Worm (Caenorhabditis elegans) whole organism, L2 larva: ENCODE data around the gene T23F11.11.

ENCODE experiments used
- C34F6.9 ChIP-seq: fragments of 150-350 bp; optimal IDR thresholded peaks from 2 replicates; lab custom pipeline; 2014; ENCODE audit warnings: missing biosample characterization, missing genetic modification characterization
- F13H6.1 ChIP-seq: sonication (generic microtip); optimal IDR thresholded peaks from 2 replicates; lab custom pipeline; 2016; ENCODE audit warnings: missing genetic modification characterization, missing compliant biosample characterization
- R02D3.7 ChIP-seq: fragments of 150-350 bp; optimal IDR thresholded peaks from 2 replicates; lab custom pipeline; 2014; ENCODE audit warnings: missing biosample characterization, missing genetic modification characterization
- Y55F3AM.14 ChIP-seq: fragments of 200-800 bp; sonication (Bioruptor generic); optimal IDR thresholded peaks from 2 replicates; lab custom pipeline; 2018; ENCODE audit warnings: mild to moderate bottlenecking, missing genetic modification characterization, missing compliant biosample characterization
- ZK546.5 ChIP-seq: sonication (generic microtip); optimal IDR thresholded peaks from 2 replicates; lab custom pipeline; 2017; ENCODE audit warnings: missing biosample characterization, missing genetic modification characterization
- alr-1 ChIP-seq: fragments of 150-350 bp; optimal IDR thresholded peaks from 2 replicates; lab custom pipeline; 2014; ENCODE audit warnings: missing biosample characterization, missing genetic modification characterization
- aly-2 ChIP-seq: fragments of 150-350 bp; optimal IDR thresholded peaks from 2 replicates; lab custom pipeline; 2014; ENCODE audit warnings: missing biosample characterization, missing genetic modification characterization
- ama-1 ChIP-seq: fragments of 150-350 bp; optimal IDR thresholded peaks from 2 replicates; lab custom pipeline; 2018; ENCODE audit warnings: inconsistent platforms
- blmp-1 ChIP-seq: sonication (generic microtip); optimal IDR thresholded peaks from 2 replicates; lab custom pipeline; 2017; ENCODE audit warnings: missing genetic modification characterization, mild to moderate bottlenecking, missing compliant biosample characterization, antibody characterized with exemption, moderate library complexity; ENCODE audit not compliant: insufficient read depth
- ceh-16 ChIP-seq: fragments of 150-350 bp; optimal IDR thresholded peaks from 2 replicates; lab custom pipeline; 2014; ENCODE audit warnings: missing biosample characterization, missing genetic modification characterization
- ceh-82 ChIP-seq: fragments of 150-350 bp; optimal IDR thresholded peaks from 2 replicates; lab custom pipeline; 2014; ENCODE audit warnings: missing biosample characterization, missing genetic modification characterization
- dmd-4 ChIP-seq: sonication (generic microtip); optimal IDR thresholded peaks from 2 replicates; lab custom pipeline; 2017; ENCODE audit warnings: missing biosample characterization, missing genetic modification characterization
- egl-27 ChIP-seq: sonication (generic microtip); optimal IDR thresholded peaks from 3 replicates; lab custom pipeline; 2017; ENCODE audit warnings: missing biosample characterization, missing genetic modification reagents, missing genetic modification characterization
- elt-1 ChIP-seq: fragments of 150-350 bp; optimal IDR thresholded peaks from 2 replicates; lab custom pipeline; 2014; ENCODE audit warnings: missing biosample characterization, missing genetic modification characterization
- elt-3 ChIP-seq: sonication (generic microtip); optimal IDR thresholded peaks from 2 replicates; lab custom pipeline; 2017; ENCODE audit warnings: missing biosample characterization, missing genetic modification characterization
- fos-1 ChIP-seq: fragments of 150-350 bp; optimal IDR thresholded peaks from 2 replicates; lab custom pipeline; 2014; ENCODE audit warnings: missing biosample characterization, missing genetic modification characterization
- gmeb-1 ChIP-seq: fragments of 150-350 bp; optimal IDR thresholded peaks from 2 replicates; lab custom pipeline; 2014; ENCODE audit warnings: missing biosample characterization, missing genetic modification characterization
- lin-11 ChIP-seq: fragments of 150-350 bp; sonication (generic microtip); optimal IDR thresholded peaks from 2 replicates; lab custom pipeline; 2014; ENCODE audit warnings: missing biosample characterization, missing genetic modification characterization, inconsistent platforms, mixed read lengths
- lin-13 ChIP-seq: fragments of 150-350 bp; optimal IDR thresholded peaks from 2 replicates; lab custom pipeline; 2014; ENCODE audit warnings: missing biosample characterization, missing genetic modification reagents, missing genetic modification characterization
- lin-39 ChIP-seq: fragments of 150-350 bp; optimal IDR thresholded peaks from 2 replicates; lab custom pipeline; 2014; ENCODE audit warnings: missing biosample characterization, missing genetic modification reagents, missing genetic modification characterization
- lsy-2 ChIP-seq, 2 experiments: fragments of 150-350 bp in 1 of 2; sonication (generic microtip) in 1 of 2; optimal IDR thresholded peaks; 2 replicates each; lab custom pipeline; 2014 to 2017; ENCODE audit warnings: missing biosample characterization in 2 of 2, missing genetic modification characterization in 2 of 2
- mab-5 ChIP-seq: fragments of 150-350 bp; optimal IDR thresholded peaks from 2 replicates; lab custom pipeline; 2014; ENCODE audit warnings: missing biosample characterization, missing genetic modification characterization
- mbf-1 ChIP-seq: sonication (generic microtip); optimal IDR thresholded peaks from 2 replicates; lab custom pipeline; 2017; ENCODE audit warnings: missing biosample characterization, missing genetic modification characterization
- mdl-1 ChIP-seq, 2 experiments: fragments of 150-350 bp in 1 of 2; sonication (generic microtip) in 1 of 2; optimal IDR thresholded peaks; 2 replicates each; lab custom pipeline; 2017; ENCODE audit warnings: missing biosample characterization in 2 of 2, missing genetic modification characterization in 2 of 2
- nhr-10 ChIP-seq: sonication (generic microtip); optimal IDR thresholded peaks from 2 replicates; lab custom pipeline; 2017; ENCODE audit warnings: missing biosample characterization, missing genetic modification characterization
- nhr-11 ChIP-seq: fragments of 150-350 bp; optimal IDR thresholded peaks from 2 replicates; lab custom pipeline; 2014; ENCODE audit warnings: missing biosample characterization, missing genetic modification characterization
- nhr-12 ChIP-seq: fragments of 150-350 bp; optimal IDR thresholded peaks from 2 replicates; lab custom pipeline; 2014; ENCODE audit warnings: missing biosample characterization, missing genetic modification characterization
- nhr-129 ChIP-seq: fragments of 150-350 bp; optimal IDR thresholded peaks from 2 replicates; lab custom pipeline; 2014; ENCODE audit warnings: missing biosample characterization, missing genetic modification characterization
- nhr-21 ChIP-seq: fragments of 150-350 bp; optimal IDR thresholded peaks from 2 replicates; lab custom pipeline; 2014; ENCODE audit warnings: missing biosample characterization, missing genetic modification characterization
- nhr-23 ChIP-seq: fragments of 150-350 bp; optimal IDR thresholded peaks from 2 replicates; lab custom pipeline; 2014; ENCODE audit warnings: missing biosample characterization, missing genetic modification reagents, missing genetic modification characterization
- nhr-237 ChIP-seq: fragments of 150-350 bp; optimal IDR thresholded peaks from 2 replicates; lab custom pipeline; 2014; ENCODE audit warnings: missing biosample characterization, missing genetic modification characterization
- nhr-25 ChIP-seq: fragments of 150-350 bp; sonication (generic microtip); optimal IDR thresholded peaks from 3 replicates; lab custom pipeline; 2014; ENCODE audit warnings: missing biosample characterization, missing genetic modification characterization
- nhr-6 ChIP-seq: fragments of 150-350 bp; optimal IDR thresholded peaks from 2 replicates; lab custom pipeline; 2014; ENCODE audit warnings: missing biosample characterization, missing genetic modification characterization
- nhr-77 ChIP-seq: fragments of 150-350 bp; optimal IDR thresholded peaks from 2 replicates; lab custom pipeline; 2014; ENCODE audit warnings: missing biosample characterization, missing genetic modification characterization
- peb-1 ChIP-seq: fragments of 150-350 bp; optimal IDR thresholded peaks from 2 replicates; lab custom pipeline; 2014; ENCODE audit warnings: missing biosample characterization, missing genetic modification characterization
- sem-4 ChIP-seq: fragments of 150-350 bp; optimal IDR thresholded peaks from 2 replicates; lab custom pipeline; 2014; ENCODE audit warnings: missing biosample characterization, missing genetic modification reagents, missing genetic modification characterization
- skn-1 ChIP-seq: sonication (generic microtip); optimal IDR thresholded peaks from 2 replicates; lab custom pipeline; 2017; ENCODE audit warnings: missing biosample characterization, missing genetic modification characterization
- sma-9 ChIP-seq, 2 experiments: fragments of 150-350 bp in 1 of 2; sonication (generic microtip) in 1 of 2; optimal IDR thresholded peaks; 2 replicates each; lab custom pipeline; 2014 to 2016; ENCODE audit warnings: missing genetic modification characterization in 2 of 2, mild to moderate bottlenecking in 1 of 2, missing biosample characterization in 1 of 2, missing compliant biosample characterization in 1 of 2, missing genetic modification reagents in 1 of 2, moderate library complexity in 1 of 2
- snpc-4 ChIP-seq: fragments of 150-350 bp; optimal IDR thresholded peaks from 2 replicates; lab custom pipeline; 2014; ENCODE audit warnings: missing biosample characterization, missing genetic modification characterization
- unc-39 ChIP-seq: fragments of 150-350 bp; optimal IDR thresholded peaks from 2 replicates; lab custom pipeline; 2014; ENCODE audit warnings: missing biosample characterization, missing genetic modification characterization
- unc-55 ChIP-seq: fragments of 150-350 bp; sonication (generic microtip); optimal IDR thresholded peaks from 3 replicates; lab custom pipeline; 2014; ENCODE audit warnings: missing biosample characterization, missing genetic modification reagents, missing genetic modification characterization
- unc-62 ChIP-seq: fragments of 150-350 bp; optimal IDR thresholded peaks from 2 replicates; lab custom pipeline; 2014; ENCODE audit warnings: missing biosample characterization, missing genetic modification reagents, missing genetic modification characterization
- zag-1 ChIP-seq: fragments of 150-350 bp; optimal IDR thresholded peaks from 2 replicates; lab custom pipeline; 2014; ENCODE audit warnings: missing biosample characterization, missing genetic modification characterization
- ztf-1 ChIP-seq: fragments of 200-800 bp; sonication (Bioruptor generic); conservative IDR thresholded peaks from 2 replicates; pipeline ENCODE4 v1.3.6; 2022; ENCODE audit warnings: missing genetic modification characterization, missing compliant biosample characterization
- ztf-11 ChIP-seq: sonication (generic microtip); optimal IDR thresholded peaks from 2 replicates; lab custom pipeline; 2017; ENCODE audit warnings: missing biosample characterization, missing genetic modification characterization
- ztf-4 ChIP-seq: fragments of 150-350 bp; optimal IDR thresholded peaks from 2 replicates; lab custom pipeline; 2014; ENCODE audit warnings: missing biosample characterization, missing genetic modification characterization

Gene T23F11.11

DNA sequence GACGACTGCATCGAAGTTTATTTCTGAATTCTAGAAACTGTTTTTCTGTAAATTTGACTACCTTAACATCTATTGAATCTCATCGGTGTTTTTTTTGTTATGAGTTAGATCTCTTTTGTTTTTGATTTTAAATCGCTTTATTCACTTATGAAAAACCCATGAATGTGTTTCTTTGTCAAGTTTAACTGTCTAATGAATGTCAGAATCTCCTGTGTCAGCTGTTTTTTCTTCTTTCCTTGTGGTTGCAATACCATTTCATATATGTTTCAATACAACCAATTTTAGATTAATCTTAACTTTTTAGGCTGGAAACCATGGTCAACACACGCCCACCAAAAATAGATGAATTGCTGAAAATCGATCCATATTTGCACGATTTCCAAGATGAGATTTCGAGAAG is 23.7 kb upstream of the T23F11.11 start, which contains the start of gene T04A8.7:
Gene T04A8.7, plus strand, starts transcription at position 301 of the 400 bp plus-strand sequence.
- TF ChIP-seq mbf-1, result no peak
- TF ChIP-seq ama-1 (lab: Kevin White, UChicago), result no peak
- no peak for TF ChIP-seq unc-55 (GFP tag; lab: Kevin White, UChicago)
- no peak for TF ChIP-seq elt-3
- no peak for TF ChIP-seq egl-27 (tag; lab: Kevin White, UChicago)
- TF ChIP-seq Y55F3AM.14 (GFP tag; lab: Kevin White, UChicago), result no peak
- no peak for TF ChIP-seq skn-1
- no peak for TF ChIP-seq nhr-12 (tag; lab: Kevin White, UChicago)
- TF ChIP-seq lin-39 (tag; lab: Kevin White, UChicago), result no peak
- TF ChIP-seq ztf-11 (tag; lab: Kevin White, UChicago), result no peak
- TF ChIP-seq snpc-4 (tag; lab: Kevin White, UChicago), result no peak
- no peak for TF ChIP-seq nhr-23 (tag; lab: Kevin White, UChicago)
- no peak for TF ChIP-seq ztf-4 (tag; lab: Kevin White, UChicago)
- no peak for TF ChIP-seq nhr-237 (tag; lab: Kevin White, UChicago)
- TF ChIP-seq blmp-1 (tag; lab: Kevin White, UChicago), result no peak
- TF ChIP-seq, all 48 proteins: peak for 0

DNA sequence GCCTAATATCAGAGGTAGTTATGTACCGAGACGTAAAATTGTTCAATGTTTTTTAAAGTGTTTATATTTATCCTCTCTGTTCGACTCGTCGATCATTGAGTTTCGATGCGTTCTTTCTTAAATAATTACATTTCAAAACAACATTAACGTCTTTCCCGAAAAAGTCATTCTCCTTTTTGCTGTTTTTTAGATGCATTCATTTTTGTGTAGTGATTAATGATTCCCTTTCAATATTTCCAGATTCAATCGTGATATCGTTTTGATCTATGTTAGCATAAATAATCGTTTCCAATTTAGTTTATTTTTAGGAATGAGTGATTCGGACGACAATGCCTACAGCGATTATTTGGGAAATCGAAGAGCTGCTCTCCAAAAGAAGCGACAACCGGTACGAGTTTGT is 22.3 kb upstream of the T23F11.11 start, which contains the start of gene T04A8.8:
Gene T04A8.8, plus strand, starts transcription at position 301 of the 400 bp plus-strand sequence.
- TF ChIP-seq unc-39 (tag; lab: Kevin White, UChicago) (no peak), sem-4 (no peak), skn-1 (no peak), R02D3.7 (tag; lab: Kevin White, UChicago) (no peak), lin-11 (tag; lab: Kevin White, UChicago) (no peak), lin-39 (tag; lab: Kevin White, UChicago) (no peak), alr-1 (tag; lab: Kevin White, UChicago) (no peak), peb-1 (no peak), nhr-129 (tag; lab: Kevin White, UChicago) (no peak), nhr-6 (tag; lab: Kevin White, UChicago) (no peak), sma-9 (GFP tag; optimal IDR thresholded peaks at IDR 0.05; lab: Kevin White, UChicago) (no peak), sma-9 (tag; optimal IDR thresholded peaks at IDR 0.05; lab: Kevin White, UChicago) (no peak), gmeb-1 (tag; lab: Kevin White, UChicago) (no peak), ztf-1 (GFP tag; lab: Robert Waterston, UW) (no peak), elt-3 (no peak), mbf-1 (no peak), ztf-4 (tag; lab: Kevin White, UChicago) (no peak), blmp-1 (tag; lab: Kevin White, UChicago) (no peak), lin-13 (no peak)

ce11 chrIII:4693281-4693680 is 21.9 kb upstream of the T23F11.11 start, which contains the start of gene nifk-1:
Gene nifk-1, minus strand, starts transcription at chrIII:4693307.
- TF ChIP-seq mab-5, result no peak
- TF ChIP-seq unc-62 (GFP tag; lab: Kevin White, UChicago), result no peak
- no peak for TF ChIP-seq ztf-1 (GFP tag; lab: Robert Waterston, UW)
- TF ChIP-seq mdl-1 (tag; optimal IDR thresholded peaks at IDR 0.05; lab: Kevin White, UChicago), result no peak
- TF ChIP-seq ceh-82 (tag; lab: Kevin White, UChicago), result no peak
- TF ChIP-seq nhr-77 (tag; lab: Kevin White, UChicago), result no peak
- no peak for TF ChIP-seq egl-27 (tag; lab: Kevin White, UChicago)
- no peak for TF ChIP-seq zag-1
- TF ChIP-seq nhr-12 (tag; lab: Kevin White, UChicago), result no peak
- TF ChIP-seq F13H6.1 (tag; lab: Kevin White, UChicago), result peak; percentile 50
- no peak for TF ChIP-seq nhr-11 (tag; lab: Kevin White, UChicago)
- TF ChIP-seq ztf-4 (tag; lab: Kevin White, UChicago), result no peak
- no peak for TF ChIP-seq nhr-23 (tag; lab: Kevin White, UChicago)
- TF ChIP-seq nhr-25, result peak; percentile 60
- TF ChIP-seq nhr-21 (tag; lab: Kevin White, UChicago), result peak; percentile 21
- TF ChIP-seq elt-1, result no peak
- peak; percentile 9 to 87 for TF ChIP-seq lsy-2 (tag; optimal IDR thresholded peaks at IDR 0.05; lab: Kevin White, UChicago)
- no peak for TF ChIP-seq dmd-4 (tag; lab: Kevin White, UChicago)
- no peak for TF ChIP-seq Y55F3AM.14 (GFP tag; lab: Kevin White, UChicago)
- peak; percentile 77 for TF ChIP-seq unc-55 (GFP tag; lab: Kevin White, UChicago)
- no peak for TF ChIP-seq nhr-6 (tag; lab: Kevin White, UChicago)
- TF ChIP-seq gmeb-1 (tag; lab: Kevin White, UChicago), result peak; percentile 76
- TF ChIP-seq ceh-16, result no peak
- no peak for TF ChIP-seq ztf-11 (tag; lab: Kevin White, UChicago)
- no peak for TF ChIP-seq peb-1
- TF ChIP-seq sma-9 (GFP tag; optimal IDR thresholded peaks at IDR 0.05; lab: Kevin White, UChicago), result peak; percentile 52
- TF ChIP-seq sma-9 (tag; optimal IDR thresholded peaks at IDR 0.05; lab: Kevin White, UChicago), result no peak
- TF ChIP-seq nhr-129 (tag; lab: Kevin White, UChicago), result peak; percentile 79
- TF ChIP-seq C34F6.9, result peak; percentile 86
- peak; percentile 70 for TF ChIP-seq fos-1
- peak; percentile 29 for TF ChIP-seq lin-13
- TF ChIP-seq nhr-237 (tag; lab: Kevin White, UChicago), result no peak
- peak; percentile 37 for TF ChIP-seq blmp-1 (tag; lab: Kevin White, UChicago)
- TF ChIP-seq alr-1 (tag; lab: Kevin White, UChicago), result no peak
- TF ChIP-seq elt-3, result no peak
- no peak for TF ChIP-seq unc-39 (tag; lab: Kevin White, UChicago)
- TF ChIP-seq snpc-4 (tag; lab: Kevin White, UChicago), result no peak
- no peak for TF ChIP-seq mbf-1
- no peak for TF ChIP-seq aly-2 (tag; lab: Kevin White, UChicago)
- no peak for TF ChIP-seq nhr-10 (tag; lab: Kevin White, UChicago)
- TF ChIP-seq ZK546.5 (tag; lab: Kevin White, UChicago), result no peak
